Fruit fly (Drosophila melanogaster): Measurements from ENCODE around the gene Tspo.

The Tspo gene

dm6 chr2L:540572-541210 lies 18.7 kb upstream of the Tspo start (continued):
- TF ChIP-seq stwl (tag; optimal IDR thresholded peaks at IDR 0.05) (peak; percentile 70), sqz (GFP tag; optimal IDR thresholded peaks at IDR 0.05) (no peak), usp (GFP tag; optimal IDR thresholded peaks at IDR 0.05) (no peak), CG9817 (tag; optimal IDR thresholded peaks at IDR 0.05) (no peak), run (tag; optimal IDR thresholded peaks at IDR 0.05) (peak; percentile 45), tin (GFP tag; optimal IDR thresholded peaks at IDR 0.05) (no peak), dmrt11E (tag; optimal IDR thresholded peaks at IDR 0.05) (no peak), ind (GFP tag; optimal IDR thresholded peaks at IDR 0.05) (no peak), H2.0 (GFP tag; IDR thresholded peaks at IDR 0.05) (no peak), Deaf1 (tag; optimal IDR thresholded peaks at IDR 0.05) (peak; percentile 26), CG5245 (GFP tag; optimal IDR thresholded peaks at IDR 0.05) (no peak), Myb (GFP tag; optimal IDR thresholded peaks at IDR 0.05) (peak; percentile 100), cwo (GFP tag; optimal IDR thresholded peaks at IDR 0.05) (no peak), pita (GFP tag; optimal IDR thresholded peaks at IDR 0.05) (no peak), vfl (GFP tag; optimal IDR thresholded peaks at IDR 0.05) (no peak), BtbVII (GFP tag; optimal IDR thresholded peaks at IDR 0.05) (no peak), ase (GFP tag; IDR thresholded peaks at IDR 0.05) (0 out of 3 replicates have a peak, but pooled peaks have one; percentile 36), hth (optimal IDR thresholded peaks at IDR 0.05) (no peak), cato (GFP tag; optimal IDR thresholded peaks at IDR 0.05; ENCODE audit: borderline replicate concordance) (no peak), CG6254 (GFP tag; optimal IDR thresholded peaks at IDR 0.05) (peak; percentile 1), Vsx1 (GFP tag; optimal IDR thresholded peaks at IDR 0.05) (no peak), Dip2 (GFP tag; IDR thresholded peaks at IDR 0.05) (no peak), CG1529 (GFP tag; optimal IDR thresholded peaks at IDR 0.05) (no peak), CG11085 (GFP tag; IDR thresholded peaks at IDR 0.05) (no peak), NK7.1 (GFP tag; optimal IDR thresholded peaks at IDR 0.05) (no peak), lmd (GFP tag; IDR thresholded peaks at IDR 0.05) (no peak), en (GFP tag; optimal IDR thresholded peaks at IDR 0.05) (no peak), oc (tag; optimal IDR thresholded peaks at IDR 0.05) (peak; percentile 36), dimm (GFP tag; IDR thresholded peaks at IDR 0.05) (no peak), Sox102F (GFP tag; optimal IDR thresholded peaks at IDR 0.05) (no peak), Gug (GFP tag; IDR thresholded peaks at IDR 0.05) (0 out of 4 replicates have a peak, but pooled peaks have one; percentile 7), crp (GFP tag; optimal IDR thresholded peaks at IDR 0.05) (peak; percentile 73 to 92), hbn (GFP tag; IDR thresholded peaks at IDR 0.05; ENCODE audit: partially characterized antibody) (peak; percentile 54), CG14965 (GFP tag; optimal IDR thresholded peaks at IDR 0.05; ENCODE audit: borderline replicate concordance) (no peak), bsh (GFP tag; optimal IDR thresholded peaks at IDR 0.05) (no peak), CG4820 (GFP tag; optimal IDR thresholded peaks at IDR 0.05) (no peak), CG10366 (GFP tag; IDR thresholded peaks at IDR 0.05) (no peak), cas (GFP tag; IDR thresholded peaks at IDR 0.05) (no peak), trem (tag; optimal IDR thresholded peaks at IDR 0.05) (peak; percentile 58), CG5180 (GFP tag; optimal IDR thresholded peaks at IDR 0.05) (no peak), Doc3 (GFP tag; IDR thresholded peaks at IDR 0.05; ENCODE audit: partially characterized antibody) (peak; percentile 61; the same call in 1 of the 3 replicates), psq (GFP tag; optimal IDR thresholded peaks at IDR 0.05) (no peak), CG8765 (GFP tag; IDR thresholded peaks at IDR 0.05) (no peak), CG2875 (GFP tag; optimal IDR thresholded peaks at IDR 0.05) (no peak), CG3995 (GFP tag; optimal IDR thresholded peaks at IDR 0.05) (no peak), Neu2 (GFP tag; optimal IDR thresholded peaks at IDR 0.05; ENCODE audit: borderline replicate concordance) (no peak), corto (GFP tag; optimal IDR thresholded peaks at IDR 0.05) (no peak), HLHmδ (GFP tag; optimal IDR thresholded peaks at IDR 0.05) (peak; percentile 29), HLH4C (GFP tag; IDR thresholded peaks at IDR 0.05; ENCODE audit: partially characterized antibody) (peak; percentile 55; the same call in 1 of the 3 replicates)
